Fruit fly (Drosophila melanogaster) whole organism, embryonic: ENCODE measurements around the gene Ent3.
A peak's percentile ranks its signal among the peaks of the same experiment; 100 is the strongest.

Experiments used
- B-H1 ChIP-seq: fragments of 200-800 bp; sonication (Bioruptor generic); IDR thresholded peaks from 3 replicates; pipeline ENCODE4 v1.3.6; 2022; ENCODE audit warnings: missing biosample characterization, missing genetic modification characterization
- Bgb ChIP-seq: fragments of 200-800 bp; sonication (Bioruptor generic); IDR thresholded peaks from 2 replicates; pipeline ENCODE4 v1.3.6; 2022; ENCODE audit warnings: missing biosample characterization, missing genetic modification characterization; ENCODE audit not compliant: partially characterized antibody
- CG10462 ChIP-seq: fragments of 200-800 bp; sonication (Bioruptor generic); optimal IDR thresholded peaks from 2 replicates; lab custom pipeline; 2016; ENCODE audit warnings: missing biosample characterization, missing genetic modification characterization
- CG10565 ChIP-seq: fragments of 200-800 bp; sonication (Bioruptor generic); optimal IDR thresholded peaks from 3 replicates; lab custom pipeline; 2016; ENCODE audit warnings: missing biosample characterization, mild to moderate bottlenecking, missing genetic modification characterization
- CG11093 ChIP-seq: fragments of 200-800 bp; sonication (Bioruptor generic); IDR thresholded peaks from 3 replicates; pipeline ENCODE4 v1.3.6; 2022; ENCODE audit warnings: missing biosample characterization, missing genetic modification characterization
- CG11456 ChIP-seq: fragments of 200-800 bp; sonication (Bioruptor generic); IDR thresholded peaks from 3 replicates; pipeline ENCODE4 v1.3.6; 2022; ENCODE audit warnings: missing biosample characterization, missing genetic modification characterization
- CG12071 ChIP-seq: fragments of 200-800 bp; sonication (Bioruptor generic); optimal IDR thresholded peaks from 3 replicates; lab custom pipeline; 2018; ENCODE audit warnings: missing biosample characterization, mild to moderate bottlenecking, missing genetic modification characterization
- CG13296 ChIP-seq: fragments of 200-800 bp; sonication (Bioruptor generic); optimal IDR thresholded peaks from 3 replicates; lab custom pipeline; 2018; ENCODE audit warnings: missing biosample characterization, mild to moderate bottlenecking, missing genetic modification characterization
- CG14014 ChIP-seq: fragments of 200-800 bp; sonication (Bioruptor generic); IDR thresholded peaks from 2 replicates; pipeline ENCODE4 v1.3.6; 2022; ENCODE audit warnings: missing biosample characterization, missing genetic modification characterization
- CG15601 ChIP-seq: fragments of 200-800 bp; sonication (Bioruptor generic); optimal IDR thresholded peaks from 3 replicates; lab custom pipeline; 2019; ENCODE audit warnings: missing biosample characterization, mild to moderate bottlenecking, missing genetic modification characterization, moderate library complexity
- CG17186 ChIP-seq: fragments of 200-800 bp; sonication (Bioruptor generic); optimal IDR thresholded peaks from 3 replicates; lab custom pipeline; 2017; ENCODE audit warnings: missing biosample characterization, missing genetic modification reagents, missing genetic modification characterization
- CG17361 ChIP-seq: fragments of 200-800 bp; sonication (Bioruptor generic); IDR thresholded peaks from 3 replicates; pipeline ENCODE4 v1.3.6; 2022; ENCODE audit warnings: missing biosample characterization, missing genetic modification characterization
- CG17912 ChIP-seq: fragments of 200-800 bp; sonication (Bioruptor generic); optimal IDR thresholded peaks from 2 replicates; lab custom pipeline; 2018; ENCODE audit warnings: missing biosample characterization, mild to moderate bottlenecking, missing genetic modification characterization
- CG18619 ChIP-seq: fragments of 200-800 bp; sonication (Bioruptor generic); optimal IDR thresholded peaks from 3 replicates; lab custom pipeline; 2017; ENCODE audit warnings: missing biosample characterization, mild to moderate bottlenecking, missing genetic modification characterization
- CG2129 ChIP-seq: fragments of 200-800 bp; sonication (Bioruptor generic); IDR thresholded peaks from 2 replicates; pipeline ENCODE4 v1.3.6; 2022; ENCODE audit warnings: missing biosample characterization, missing genetic modification characterization; ENCODE audit not compliant: partially characterized antibody
- CG3065 ChIP-seq: fragments of 200-800 bp; sonication (Bioruptor generic); optimal IDR thresholded peaks from 2 replicates; lab custom pipeline; 2016; ENCODE audit warnings: missing biosample characterization, missing genetic modification characterization
- CG32772 ChIP-seq: fragments of 200-800 bp; sonication (Bioruptor generic); IDR thresholded peaks from 2 replicates; pipeline ENCODE4 v1.3.6; 2022; ENCODE audit warnings: missing biosample characterization, missing genetic modification characterization
- CG3838 ChIP-seq: fragments of 200-800 bp; sonication (Bioruptor generic); optimal IDR thresholded peaks from 3 replicates; lab custom pipeline; 2016; ENCODE audit warnings: missing biosample characterization, missing genetic modification characterization
- CG6654 ChIP-seq: fragments of 200-800 bp; sonication (Bioruptor generic); optimal IDR thresholded peaks from 2 replicates; lab custom pipeline; 2017; ENCODE audit warnings: missing biosample characterization, mild to moderate bottlenecking, missing genetic modification characterization
- CG8924 ChIP-seq: fragments of 200-800 bp; optimal IDR thresholded peaks from 3 replicates; lab custom pipeline; 2019; ENCODE audit warnings: missing biosample characterization, mild to moderate bottlenecking, missing genetic modification characterization, moderate library complexity
- CG9727 ChIP-seq: fragments of 200-800 bp; sonication (Bioruptor generic); optimal IDR thresholded peaks from 3 replicates; lab custom pipeline; 2017; ENCODE audit warnings: missing biosample characterization, mild to moderate bottlenecking, missing genetic modification characterization
- CG9797 ChIP-seq: fragments of 200-800 bp; sonication (Bioruptor generic); optimal IDR thresholded peaks from 3 replicates; lab custom pipeline; 2018; ENCODE audit warnings: missing biosample characterization, mild to moderate bottlenecking, missing genetic modification characterization
- Camta ChIP-seq: fragments of 200-800 bp; sonication (Bioruptor generic); optimal IDR thresholded peaks from 2 replicates; lab custom pipeline; 2016; ENCODE audit warnings: missing biosample characterization, missing genetic modification characterization
- Dp ChIP-seq: fragments of 200-800 bp; sonication (Bioruptor generic); optimal IDR thresholded peaks from 2 replicates; lab custom pipeline; 2018; ENCODE audit warnings: missing biosample characterization, mild to moderate bottlenecking, missing genetic modification characterization, moderate library complexity
- Eip74EF ChIP-seq, 2 experiments: fragments of 200-800 bp in 1 of 2; fragments of >200 bp in 1 of 2; sonication (Bioruptor generic) in 1 of 2; optimal IDR thresholded peaks; 2 replicates each; lab custom pipeline; 2017 to 2019; ENCODE audit warnings: missing biosample characterization in 2 of 2, missing genetic modification characterization in 2 of 2, mild to moderate bottlenecking in 1 of 2, moderate library complexity in 1 of 2
- Fer2 ChIP-seq: fragments of 200-800 bp; sonication (Bioruptor generic); optimal IDR thresholded peaks from 2 replicates; lab custom pipeline; 2018; ENCODE audit warnings: missing biosample characterization, mild to moderate bottlenecking, missing genetic modification characterization, moderate library complexity
- Fer3 ChIP-seq: fragments of 200-800 bp; sonication (Bioruptor generic); optimal IDR thresholded peaks from 2 replicates; lab custom pipeline; 2018; ENCODE audit warnings: missing biosample characterization, mild to moderate bottlenecking, missing genetic modification characterization, moderate library complexity
- Kr ChIP-seq: fragments of 200-800 bp; sonication (Bioruptor generic); optimal IDR thresholded peaks from 2 replicates; lab custom pipeline; 2017; ENCODE audit warnings: missing biosample characterization, mild to moderate bottlenecking, missing genetic modification characterization
- Oli ChIP-seq: fragments of 200-800 bp; sonication (Bioruptor generic); optimal IDR thresholded peaks from 2 replicates; lab custom pipeline; 2018; ENCODE audit warnings: missing biosample characterization, mild to moderate bottlenecking, missing genetic modification characterization, moderate library complexity
- Opbp ChIP-seq: fragments of 200-800 bp; sonication (Bioruptor generic); IDR thresholded peaks from 3 replicates; pipeline ENCODE4 v1.3.6; 2022; ENCODE audit warnings: missing biosample characterization, missing genetic modification characterization; ENCODE audit not compliant: partially characterized antibody
- Trl ChIP-seq, 3 experiments: fragments of >200 bp in 2 of 3; fragments of 200-800 bp in 1 of 3; sonication (Bioruptor generic) in 1 of 3; optimal IDR thresholded peaks; 2 replicates in 1 of 3; 3 replicates in 2 of 3; lab custom pipeline; 2016 to 2017; ENCODE audit warnings: missing biosample characterization in 1 of 3, missing genetic modification characterization in 1 of 3
- Xrp1 ChIP-seq: fragments of 200-800 bp; sonication (Bioruptor generic); IDR thresholded peaks from 2 replicates; pipeline ENCODE4 v1.3.6; 2022; ENCODE audit warnings: missing biosample characterization, missing genetic modification characterization
- ap ChIP-seq: fragments of 200-800 bp; sonication (Bioruptor generic); IDR thresholded peaks from 2 replicates; pipeline ENCODE4 v1.3.6; 2022; ENCODE audit warnings: missing biosample characterization, missing genetic modification characterization
- ara ChIP-seq: fragments of 200-800 bp; sonication (Bioruptor generic); IDR thresholded peaks from 2 replicates; pipeline ENCODE4 v1.3.6; 2022; ENCODE audit warnings: missing biosample characterization, missing genetic modification characterization
- ato ChIP-seq: fragments of 200-800 bp; sonication (Bioruptor generic); IDR thresholded peaks from 2 replicates; pipeline ENCODE4 v1.3.6; 2022; ENCODE audit warnings: missing biosample characterization, missing genetic modification characterization; ENCODE audit not compliant: partially characterized antibody
- chn ChIP-seq: fragments of 200-800 bp; sonication (Bioruptor generic); optimal IDR thresholded peaks from 2 replicates; lab custom pipeline; 2016; ENCODE audit warnings: missing biosample characterization, missing genetic modification characterization
- da ChIP-seq: fragments of 200-800 bp; sonication (Bioruptor generic); optimal IDR thresholded peaks from 2 replicates; lab custom pipeline; 2016; ENCODE audit warnings: missing biosample characterization, missing genetic modification characterization
- dan ChIP-seq: fragments of 200-800 bp; sonication (Bioruptor generic); IDR thresholded peaks from 2 replicates; pipeline ENCODE4 v1.3.6; 2022; ENCODE audit warnings: missing biosample characterization, missing genetic modification characterization
- danr ChIP-seq: fragments of 200-800 bp; sonication (Bioruptor generic); IDR thresholded peaks from 2 replicates; pipeline ENCODE4 v1.3.6; 2022; ENCODE audit warnings: missing biosample characterization, missing genetic modification characterization
- ewg ChIP-seq: fragments of 200-800 bp; sonication (Bioruptor generic); optimal IDR thresholded peaks from 3 replicates; lab custom pipeline; 2017; ENCODE audit warnings: mild to moderate bottlenecking, missing biosample characterization, missing genetic modification reagents, missing genetic modification characterization
- nmo ChIP-seq: fragments of 200-800 bp; sonication (Bioruptor generic); optimal IDR thresholded peaks from 2 replicates; lab custom pipeline; 2018; ENCODE audit warnings: missing biosample characterization, mild to moderate bottlenecking, missing genetic modification characterization, moderate library complexity
- nom ChIP-seq: fragments of 200-800 bp; sonication (Bioruptor generic); optimal IDR thresholded peaks from 2 replicates; lab custom pipeline; 2017; ENCODE audit warnings: missing biosample characterization, missing genetic modification characterization, mild to moderate bottlenecking, moderate library complexity, missing genetic modification reagents
- pzg ChIP-seq: fragments of 200-800 bp; sonication (Bioruptor generic); optimal IDR thresholded peaks from 3 replicates; lab custom pipeline; 2018; ENCODE audit warnings: missing biosample characterization, mild to moderate bottlenecking, missing genetic modification characterization, moderate library complexity
- sd ChIP-seq: fragments of 200-800 bp; sonication (Bioruptor generic); optimal IDR thresholded peaks from 3 replicates; lab custom pipeline; 2018; ENCODE audit warnings: missing biosample characterization, mild to moderate bottlenecking, missing genetic modification characterization, moderate library complexity
- sob ChIP-seq: fragments of 200-800 bp; sonication (Bioruptor generic); IDR thresholded peaks from 2 replicates; pipeline ENCODE4 v1.3.6; 2022; ENCODE audit warnings: missing biosample characterization, missing genetic modification characterization
- sr ChIP-seq: fragments of 200-800 bp; sonication (Bioruptor generic); IDR thresholded peaks from 3 replicates; pipeline ENCODE4 v1.3.6; 2022; ENCODE audit warnings: missing biosample characterization, missing genetic modification characterization
- tio ChIP-seq: fragments of 200-800 bp; sonication (Bioruptor generic); optimal IDR thresholded peaks from 2 replicates; lab custom pipeline; 2017; ENCODE audit warnings: missing biosample characterization, missing genetic modification characterization, inconsistent platforms
- tna ChIP-seq: fragments of 200-800 bp; sonication (Bioruptor generic); IDR thresholded peaks from 2 replicates; pipeline ENCODE4 v1.3.6; 2022; ENCODE audit warnings: missing biosample characterization, missing genetic modification characterization; ENCODE audit not compliant: partially characterized antibody
- vnd ChIP-seq: fragments of 200-800 bp; sonication (Bioruptor generic); IDR thresholded peaks from 3 replicates; pipeline ENCODE4 v1.3.6; 2022; ENCODE audit warnings: missing biosample characterization, missing genetic modification characterization; ENCODE audit not compliant: partially characterized antibody
- wek ChIP-seq: fragments of 200-800 bp; sonication (Bioruptor generic); optimal IDR thresholded peaks from 3 replicates; lab custom pipeline; 2018; ENCODE audit warnings: missing biosample characterization, mild to moderate bottlenecking, missing genetic modification characterization, moderate library complexity

Ent3 gene

DNA sequence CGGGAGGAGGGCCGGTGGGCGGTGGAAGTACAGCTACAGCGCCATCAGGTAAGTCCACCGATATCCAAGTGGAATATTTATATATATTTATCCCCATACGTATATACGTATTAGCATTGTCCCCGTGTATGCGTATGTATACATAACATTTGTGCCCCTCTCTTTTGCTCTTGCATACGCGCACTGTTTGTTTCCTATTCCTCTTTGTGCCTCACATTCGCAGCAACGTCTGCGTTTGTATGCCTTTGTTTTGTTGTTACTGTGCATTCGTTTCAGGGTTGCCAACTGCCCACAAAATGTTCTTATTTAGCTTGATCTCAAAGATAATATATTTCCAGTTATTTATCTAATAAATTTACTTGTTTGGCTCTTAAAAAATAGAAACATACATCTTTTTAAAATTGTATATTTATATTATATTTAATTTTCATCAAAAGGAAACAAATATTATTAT is 47.1 kb upstream of the Ent3 start (continued):
- TF ChIP-seq CG3838 (GFP tag; lab: Kevin White, UChicago) (no peak), Oli (tag; lab: Kevin White, UChicago) (peak; percentile 39), CG10565 (GFP tag; lab: Kevin White, UChicago) (no peak), CG17912 (no peak), Dp (GFP tag; lab: Kevin White, UChicago) (no peak), CG13296 (GFP tag; lab: Kevin White, UChicago) (peak; percentile 11), chn (no peak), da (GFP tag; lab: Kevin White, UChicago) (no peak), Xrp1 (GFP tag; lab: Robert Waterston, UW) (peak; percentile 57), Eip74EF (GFP tag; optimal IDR thresholded peaks at IDR 0.05; lab: Kevin White, UChicago) (peak in 1 of 2 experiments; percentile 40), CG14014 (GFP tag; lab: Robert Waterston, UW) (peak; percentile 51; the same call in 1 of the 2 replicates), CG17361 (GFP tag; lab: Robert Waterston, UW) (peak; percentile 47; the same call in 1 of the 3 replicates), CG6654 (GFP tag; lab: Kevin White, UChicago) (no peak), ato (GFP tag; lab: Robert Waterston, UW) (no peak), Fer2 (tag; lab: Kevin White, UChicago) (no peak), CG32772 (GFP tag; lab: Robert Waterston, UW) (no peak), tio (GFP tag; lab: Kevin White, UChicago) (no peak), CG2129 (GFP tag; lab: Robert Waterston, UW) (no peak), CG18619 (GFP tag; lab: Kevin White, UChicago) (peak; percentile 38), ap (GFP tag; lab: Robert Waterston, UW) (no peak), nmo (GFP tag; lab: Kevin White, UChicago) (no peak), vnd (GFP tag; lab: Robert Waterston, UW) (no peak), danr (no peak), CG10462 (peak; percentile 34), sd (no peak), Camta (GFP tag; lab: Kevin White, UChicago) (no peak), sr (no peak), ewg (GFP tag; lab: Kevin White, UChicago) (peak; percentile 44), tna (GFP tag; lab: Robert Waterston, UW) (no peak), CG11456 (GFP tag; lab: Robert Waterston, UW) (no peak), CG11093 (GFP tag; lab: Robert Waterston, UW) (no peak), nom (GFP tag; lab: Kevin White, UChicago) (peak; percentile 45), wek (GFP tag; lab: Kevin White, UChicago) (no peak), Opbp (GFP tag; lab: Robert Waterston, UW) (no peak), sob (no peak), CG9797 (GFP tag; lab: Kevin White, UChicago) (no peak), pzg (GFP tag; lab: Kevin White, UChicago) (no peak), B-H1 (GFP tag; lab: Robert Waterston, UW) (no peak), Bgb (GFP tag; lab: Robert Waterston, UW) (no peak), CG12071 (GFP tag; lab: Kevin White, UChicago) (no peak), CG9727 (GFP tag; lab: Kevin White, UChicago) (peak; percentile 46), Trl (optimal IDR thresholded peaks at IDR 0.05; lab: Kevin White, UChicago) (peak in 1 of 2 experiments; percentile 37), Trl (GFP tag; optimal IDR thresholded peaks at IDR 0.05; lab: Kevin White, UChicago) (no peak), Kr (GFP tag; lab: Kevin White, UChicago) (no peak), CG17186 (GFP tag; lab: Kevin White, UChicago) (no peak), CG3065 (GFP tag; lab: Kevin White, UChicago) (no peak), CG8924 (tag; lab: Kevin White, UChicago) (peak; percentile 78), dan (no peak), CG15601 (tag; lab: Kevin White, UChicago) (peak; percentile 56), Fer3 (tag; lab: Kevin White, UChicago) (peak; percentile 35), ara (no peak)
